Worm (Caenorhabditis elegans) whole organism, late embryonic: ENCODE measurements around the gene B0496.11.

Experiments
- C08G9.2 ChIP-seq: sonication (generic microtip); optimal IDR thresholded peaks from 2 replicates; lab custom pipeline; 2016; ENCODE audit warnings: mild to moderate bottlenecking, missing genetic modification characterization, moderate library complexity, missing compliant biosample characterization
- C38D4.7 ChIP-seq: fragments of 200-800 bp; sonication (Bioruptor generic); optimal IDR thresholded peaks from 2 replicates; lab custom pipeline; 2018; ENCODE audit warnings: mild to moderate bottlenecking, missing genetic modification characterization, moderate library complexity, missing compliant biosample characterization
- F13H6.1 ChIP-seq: sonication (generic microtip); optimal IDR thresholded peaks from 2 replicates; lab custom pipeline; 2016; ENCODE audit warnings: missing genetic modification characterization, missing compliant biosample characterization
- K02D7.2 ChIP-seq: sonication (generic microtip); optimal IDR thresholded peaks from 2 replicates; lab custom pipeline; 2017; ENCODE audit warnings: mild to moderate bottlenecking, missing genetic modification characterization, missing compliant biosample characterization
- ahr-1 ChIP-seq: sonication (generic microtip); optimal IDR thresholded peaks from 2 replicates; lab custom pipeline; 2016; ENCODE audit warnings: missing genetic modification characterization, missing compliant biosample characterization
- ama-1 ChIP-seq: fragments of 150-350 bp; optimal IDR thresholded peaks from 2 replicates; lab custom pipeline; 2014
- ceh-19 ChIP-seq: fragments of 200-800 bp; sonication (Bioruptor generic); optimal IDR thresholded peaks from 2 replicates; lab custom pipeline; 2018; ENCODE audit warnings: mild to moderate bottlenecking, missing genetic modification characterization, missing compliant biosample characterization
- ceh-2 ChIP-seq: sonication (generic microtip); optimal IDR thresholded peaks from 2 replicates; lab custom pipeline; 2016; ENCODE audit warnings: missing genotype, missing genetic modification characterization, missing compliant biosample characterization
- ceh-31 ChIP-seq: sonication (generic microtip); optimal IDR thresholded peaks from 2 replicates; lab custom pipeline; 2016; ENCODE audit warnings: missing genetic modification characterization, missing compliant biosample characterization
- ceh-34 ChIP-seq: sonication (generic microtip); optimal IDR thresholded peaks from 2 replicates; lab custom pipeline; 2016; ENCODE audit warnings: mild to moderate bottlenecking, missing genetic modification characterization, missing compliant biosample characterization
- ceh-9 ChIP-seq: sonication (generic microtip); optimal IDR thresholded peaks from 2 replicates; lab custom pipeline; 2016; ENCODE audit warnings: mild to moderate bottlenecking, missing genetic modification characterization, inconsistent platforms, missing compliant biosample characterization
- dmd-4 ChIP-seq: sonication (generic microtip); optimal IDR thresholded peaks from 2 replicates; lab custom pipeline; 2016; ENCODE audit warnings: borderline replicate concordance, missing genetic modification characterization, missing compliant biosample characterization
- dve-1 ChIP-seq: sonication (generic microtip); optimal IDR thresholded peaks from 2 replicates; lab custom pipeline; 2017; ENCODE audit warnings: antibody characterized with exemption, mild to moderate bottlenecking, missing genetic modification characterization, missing compliant biosample characterization
- elt-4 ChIP-seq: sonication (generic microtip); optimal IDR thresholded peaks from 2 replicates; lab custom pipeline; 2016; ENCODE audit warnings: missing genetic modification characterization, missing compliant biosample characterization
- ets-4 ChIP-seq: sonication (generic microtip); optimal IDR thresholded peaks from 2 replicates; lab custom pipeline; 2016; ENCODE audit warnings: missing genetic modification characterization, missing compliant biosample characterization
- eyg-1 ChIP-seq: sonication (generic microtip); optimal IDR thresholded peaks from 2 replicates; lab custom pipeline; 2016; ENCODE audit warnings: missing genotype, missing genetic modification characterization, missing compliant biosample characterization
- fax-1 ChIP-seq: sonication (generic microtip); optimal IDR thresholded peaks from 2 replicates; lab custom pipeline; 2016; ENCODE audit warnings: missing genotype, missing genetic modification characterization, missing compliant biosample characterization
- hlh-13 ChIP-seq: fragments of 200-800 bp; sonication (Bioruptor generic); optimal IDR thresholded peaks from 2 replicates; lab custom pipeline; 2018; ENCODE audit warnings: mild to moderate bottlenecking, missing genetic modification characterization, missing compliant biosample characterization
- hlh-8 ChIP-seq: sonication (generic microtip); optimal IDR thresholded peaks from 2 replicates; lab custom pipeline; 2016; ENCODE audit warnings: missing genotype, missing genetic modification characterization, missing compliant biosample characterization
- lin-11 ChIP-seq: fragments of 200-800 bp; sonication (Bioruptor generic); optimal IDR thresholded peaks from 2 replicates; lab custom pipeline; 2018; ENCODE audit warnings: mild to moderate bottlenecking, missing genetic modification characterization, missing compliant biosample characterization
- nhr-232 ChIP-seq: sonication (generic microtip); optimal IDR thresholded peaks from 2 replicates; lab custom pipeline; 2016; ENCODE audit warnings: missing genetic modification characterization, missing compliant biosample characterization
- npax-4 ChIP-seq: sonication (generic microtip); optimal IDR thresholded peaks from 2 replicates; lab custom pipeline; 2016; ENCODE audit warnings: missing genetic modification characterization, missing compliant biosample characterization
- odd-2 ChIP-seq: sonication (generic microtip); optimal IDR thresholded peaks from 2 replicates; lab custom pipeline; 2017; ENCODE audit warnings: antibody characterized with exemption, mild to moderate bottlenecking, missing genetic modification characterization, missing compliant biosample characterization
- pag-3 ChIP-seq: sonication (generic microtip); optimal IDR thresholded peaks from 2 replicates; lab custom pipeline; 2016; ENCODE audit warnings: missing compliant biosample characterization, missing genetic modification characterization, borderline replicate concordance
- pax-1 ChIP-seq: fragments of 150-350 bp; optimal IDR thresholded peaks from 2 replicates; lab custom pipeline; 2014; ENCODE audit warnings: missing biosample characterization, missing genetic modification characterization
- pha-2 ChIP-seq: sonication (generic microtip); optimal IDR thresholded peaks from 2 replicates; lab custom pipeline; 2017; ENCODE audit warnings: mild to moderate bottlenecking, missing genetic modification characterization, missing compliant biosample characterization
- pha-4 ChIP-seq: fragments of 150-350 bp; optimal IDR thresholded peaks from 2 replicates; lab custom pipeline; 2018; ENCODE audit warnings: missing biosample characterization, missing genetic modification reagents, missing genetic modification characterization
- pqm-1 ChIP-seq: sonication (generic microtip); optimal IDR thresholded peaks from 2 replicates; lab custom pipeline; 2016; ENCODE audit warnings: missing genetic modification characterization, missing compliant biosample characterization
- rnt-1 ChIP-seq: sonication (generic microtip); optimal IDR thresholded peaks from 2 replicates; lab custom pipeline; 2016; ENCODE audit warnings: missing genetic modification characterization, missing compliant biosample characterization
- sox-2 ChIP-seq: fragments of 200-800 bp; sonication (Bioruptor generic); IDR thresholded peaks from 2 replicates; pipeline ENCODE4 v1.3.6; 2022; ENCODE audit warnings: missing genetic modification reagents, missing genetic modification characterization, missing compliant biosample characterization
- sox-4 ChIP-seq: sonication (generic microtip); optimal IDR thresholded peaks from 2 replicates; lab custom pipeline; 2017; ENCODE audit warnings: mild to moderate bottlenecking, missing genetic modification characterization, inconsistent platforms, missing compliant biosample characterization
- tbx-2 ChIP-seq: sonication (generic microtip); optimal IDR thresholded peaks from 2 replicates; lab custom pipeline; 2016; ENCODE audit warnings: missing genetic modification characterization, missing compliant biosample characterization
- ttx-3 ChIP-seq: sonication (generic microtip); optimal IDR thresholded peaks from 2 replicates; lab custom pipeline; 2016; ENCODE audit warnings: missing genetic modification reagents, missing genetic modification characterization, missing compliant biosample characterization
- unc-3 ChIP-seq, 2 experiments: fragments of 200-800 bp in 1 of 2; sonication (Bioruptor generic) in 1 of 2; sonication (generic microtip) in 1 of 2; conservative IDR thresholded peaks in 1 of 2; optimal IDR thresholded peaks in 1 of 2; 2 replicates each; pipeline versions ENCODE4 v1.3.6 to Lab custom; 2016 to 2022; ENCODE audit warnings: missing compliant biosample characterization in 2 of 2, missing genetic modification characterization in 2 of 2, missing genetic modification reagents in 1 of 2
- unc-42 ChIP-seq: sonication (generic microtip); optimal IDR thresholded peaks from 2 replicates; lab custom pipeline; 2016; ENCODE audit warnings: missing genotype, missing genetic modification characterization, missing compliant biosample characterization
- unc-55 ChIP-seq: sonication (generic microtip); optimal IDR thresholded peaks from 2 replicates; lab custom pipeline; 2017; ENCODE audit warnings: missing biosample characterization, missing genetic modification reagents, missing genetic modification characterization

Gene B0496.11

DNA sequence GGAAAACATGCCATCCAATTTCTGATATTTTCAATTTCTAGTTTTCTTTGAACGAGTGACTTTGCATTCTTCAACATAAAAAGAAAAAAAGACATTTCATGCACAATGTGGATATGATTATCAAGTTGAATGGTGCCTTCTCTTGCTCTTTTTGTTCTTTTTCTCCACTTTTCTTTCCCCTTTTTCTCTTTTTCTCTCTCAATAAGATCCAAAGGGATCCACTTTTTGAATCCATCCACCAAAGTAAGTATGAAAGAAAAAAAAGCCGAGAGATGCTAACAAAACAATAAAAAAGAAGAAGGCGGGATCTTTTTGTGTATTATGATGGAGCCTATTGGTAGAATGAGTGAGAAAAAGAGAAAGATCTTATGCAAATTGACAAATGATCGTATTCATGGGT, 26.5 kb downstream of the B0496.11 start:
- TF ChIP-seq unc-42 (peak; percentile 5), eyg-1 (no peak)

DNA sequence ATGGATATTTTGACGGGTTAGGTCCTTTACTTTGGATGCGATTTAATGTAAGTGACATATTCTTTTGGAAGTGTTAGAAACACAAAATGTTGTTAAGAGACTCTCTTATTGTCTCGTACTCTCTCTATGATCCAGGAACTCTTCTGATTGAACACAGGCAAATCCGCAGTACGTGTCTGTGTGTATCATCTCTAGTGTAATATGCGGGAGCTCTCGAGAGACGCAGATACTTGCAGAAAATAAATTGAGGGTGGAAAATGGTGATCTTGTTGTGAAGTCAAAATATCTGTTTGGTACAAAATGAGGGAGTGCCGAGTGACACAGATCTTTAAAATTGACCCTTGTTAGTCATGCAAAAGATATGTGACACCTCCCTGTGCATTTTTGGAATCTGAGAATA, 27.1 kb downstream of the B0496.11 start:
- TF ChIP-seq dve-1 (no peak), ceh-2 (no peak), ttx-3 (tag; lab: Kevin White, UChicago) (no peak), elt-4 (tag; lab: Kevin White, UChicago) (no peak), pha-2 (no peak), pax-1 (tag; lab: Kevin White, UChicago) (no peak), pqm-1 (tag; lab: Kevin White, UChicago) (no peak), C08G9.2 (no peak), hlh-13 (GFP tag; lab: Kevin White, UChicago) (no peak), pag-3 (no peak), odd-2 (no peak), hlh-8 (tag; lab: Kevin White, UChicago) (no peak), ceh-34 (tag; lab: Kevin White, UChicago) (no peak)

DNA sequence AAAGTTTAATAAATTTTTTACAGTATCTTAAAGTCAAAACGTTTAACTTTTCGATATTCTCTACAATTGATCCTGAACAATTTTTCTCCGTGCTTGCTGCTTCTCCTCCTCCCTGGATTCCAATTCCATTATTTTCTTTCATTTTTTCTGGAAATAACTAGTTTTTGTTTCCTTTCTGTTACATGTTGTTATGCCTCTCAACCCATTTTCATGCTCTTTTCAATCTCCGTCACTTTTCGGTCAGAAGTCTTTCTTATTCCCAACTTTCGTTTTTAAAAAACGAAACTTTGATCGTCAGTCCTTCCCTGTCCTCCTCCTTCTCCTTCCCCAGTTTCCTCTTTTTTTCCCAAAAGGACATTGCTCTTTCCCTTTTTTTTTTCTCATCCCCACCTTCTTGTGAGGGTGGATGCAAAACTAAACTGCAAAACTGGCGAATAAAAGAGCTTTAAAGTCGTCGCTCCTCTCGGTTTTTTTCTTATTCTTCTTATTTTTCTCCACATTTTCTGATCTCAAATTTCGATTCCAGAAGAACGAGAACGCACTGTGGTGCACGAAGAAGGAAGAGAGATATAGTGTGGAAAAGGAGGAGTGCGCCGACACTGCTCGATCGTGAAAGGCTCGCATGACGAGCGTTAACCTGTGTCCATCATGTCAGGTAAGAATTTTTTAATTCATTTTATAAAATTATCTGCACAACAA, 28.7 kb downstream of the B0496.11 start, which contains the start of the genes C48A7.16 and egl-19:
Gene C48A7.16 (plus strand): TSS at position 544 of the 699 bp plus-strand sequence.
Gene egl-19 (plus strand): TSS at position 649 of the 699 bp plus-strand sequence.
- no peak for TF ChIP-seq unc-55 (GFP tag; lab: Kevin White, UChicago)
- no peak for TF ChIP-seq pha-4 (tag; lab: Kevin White, UChicago)
- TF ChIP-seq pqm-1 (tag; lab: Kevin White, UChicago), result no peak
- TF ChIP-seq sox-2 (GFP tag; lab: Robert Waterston, UW), result no peak
- TF ChIP-seq odd-2, result no peak
- no peak for TF ChIP-seq C38D4.7 (GFP tag; lab: Kevin White, UChicago)
- TF ChIP-seq fax-1 (tag; lab: Kevin White, UChicago), result no peak
- TF ChIP-seq unc-3 (GFP tag; conservative IDR thresholded peaks at IDR 0.05; lab: Robert Waterston, UW), result no peak
- no peak for TF ChIP-seq unc-3 (tag; optimal IDR thresholded peaks at IDR 0.05; lab: Kevin White, UChicago)
- no peak for TF ChIP-seq tbx-2 (tag; lab: Kevin White, UChicago)
- TF ChIP-seq ceh-19, result no peak
- no peak for TF ChIP-seq K02D7.2 (tag; lab: Kevin White, UChicago)
- no peak for TF ChIP-seq rnt-1
- TF ChIP-seq npax-4 (tag; lab: Kevin White, UChicago), result no peak

DNA sequence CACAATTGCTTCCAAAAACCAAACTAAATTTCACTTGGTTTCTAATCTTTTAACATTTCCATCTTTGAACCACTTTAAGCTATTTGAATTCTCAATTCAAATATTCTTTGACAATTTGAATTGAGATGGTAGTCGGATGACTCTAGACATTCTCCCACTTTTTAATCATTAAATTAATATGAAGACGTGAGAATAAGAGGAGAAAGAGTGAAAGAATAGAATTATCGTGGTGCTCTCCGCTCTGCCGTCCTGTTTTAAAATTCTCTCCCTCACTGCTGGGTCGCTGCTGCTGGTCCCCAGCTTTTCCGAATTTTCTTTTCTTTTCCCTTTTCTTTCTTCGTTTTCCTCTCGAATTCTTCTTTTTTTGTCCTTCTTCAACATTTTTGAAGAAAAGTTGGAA, 30.3 kb downstream of the B0496.11 start:
- TF ChIP-seq rnt-1 (no peak), nhr-232 (tag; lab: Kevin White, UChicago) (no peak), ahr-1 (tag; lab: Kevin White, UChicago) (no peak), ceh-31 (peak; percentile 11), K02D7.2 (tag; lab: Kevin White, UChicago) (no peak), ceh-19 (no peak), ceh-2 (no peak), ets-4 (no peak), sox-4 (tag; lab: Kevin White, UChicago) (no peak), F13H6.1 (tag; lab: Kevin White, UChicago) (no peak), ceh-9 (tag; lab: Kevin White, UChicago) (no peak), lin-11 (tag; lab: Kevin White, UChicago) (no peak), ama-1 (lab: Kevin White, UChicago) (no peak), dmd-4 (no peak), unc-42 (peak; percentile 61)
- TF ChIP-seq, all 69 proteins: peak for 2
